Fruit fly (Drosophila melanogaster): ENCODE data around the gene CG18787.
A peak's percentile ranks its signal among the peaks of the same experiment; 100 is the strongest.

- no peak for TF ChIP-seq CG8478 (optimal IDR thresholded peaks at IDR 0.05)
- no peak for TF ChIP-seq pan (optimal IDR thresholded peaks at IDR 0.05)
- no peak for TF ChIP-seq usp (GFP tag; optimal IDR thresholded peaks at IDR 0.05)
- no peak for TF ChIP-seq psq (optimal IDR thresholded peaks at IDR 0.05)
- TF ChIP-seq Dll (optimal IDR thresholded peaks at IDR 0.05) = peak; percentile 50
These were observed 4.0 kb upstream of the CG18787 start for dm6 chr2L:12002922-12003791.

Data from whole organism.